Fruit fly (Drosophila melanogaster) whole organism, prepupa: ENCODE measurements around the gene CG18171.

Experiments used
- CG10631 ChIP-seq: fragments of 200-800 bp; sonication (Bioruptor generic); optimal IDR thresholded peaks from 2 replicates; lab custom pipeline; 2016; ENCODE audit warnings: missing biosample characterization, missing genetic modification characterization
- CG10669 ChIP-seq: fragments of 200-800 bp; sonication (Bioruptor generic); optimal IDR thresholded peaks from 3 replicates; lab custom pipeline; 2018; ENCODE audit warnings: missing biosample characterization, mild to moderate bottlenecking, missing genetic modification characterization, moderate library complexity
- CG11294 ChIP-seq: fragments of 200-800 bp; sonication (Bioruptor generic); IDR thresholded peaks from 2 replicates; pipeline ENCODE4 v1.3.6; 2022; ENCODE audit warnings: missing biosample characterization, missing genetic modification characterization
- CG11762 ChIP-seq: fragments of 200-800 bp; sonication (Bioruptor generic); optimal IDR thresholded peaks from 3 replicates; lab custom pipeline; 2016; ENCODE audit warnings: missing biosample characterization, missing genetic modification characterization; ENCODE audit not compliant: insufficient read depth
- CG15336 ChIP-seq: fragments of 200-800 bp; sonication (Bioruptor generic); IDR thresholded peaks from 2 replicates; pipeline ENCODE4 v1.3.6; 2022; ENCODE audit warnings: missing biosample characterization, missing genetic modification characterization
- CG1621 ChIP-seq: fragments of 200-800 bp; sonication (Bioruptor generic); optimal IDR thresholded peaks from 3 replicates; lab custom pipeline; 2018; ENCODE audit warnings: missing biosample characterization, mild to moderate bottlenecking, missing genetic modification characterization
- CG16779 ChIP-seq: fragments of 200-800 bp; sonication (Bioruptor generic); optimal IDR thresholded peaks from 3 replicates; lab custom pipeline; 2017; ENCODE audit warnings: missing biosample characterization, mild to moderate bottlenecking, missing genetic modification characterization
- CG31627 ChIP-seq: fragments of 200-800 bp; sonication (Bioruptor generic); optimal IDR thresholded peaks from 3 replicates; lab custom pipeline; 2016; ENCODE audit warnings: missing biosample characterization, missing genetic modification characterization
- CG34406 ChIP-seq: fragments of 200-800 bp; sonication (Bioruptor generic); optimal IDR thresholded peaks from 3 replicates; lab custom pipeline; 2016; ENCODE audit warnings: missing biosample characterization, missing genetic modification characterization
- CG3919 ChIP-seq: fragments of 200-800 bp; sonication (Bioruptor generic); optimal IDR thresholded peaks from 3 replicates; lab custom pipeline; 2016; ENCODE audit warnings: missing biosample characterization, missing genetic modification characterization
- CG4318 ChIP-seq: fragments of 200-800 bp; sonication (Bioruptor generic); optimal IDR thresholded peaks from 3 replicates; lab custom pipeline; 2017; ENCODE audit warnings: missing biosample characterization, mild to moderate bottlenecking, missing genetic modification characterization
- CG6163 ChIP-seq: fragments of 200-800 bp; sonication (Bioruptor generic); IDR thresholded peaks from 3 replicates; pipeline ENCODE4 v1.3.6; 2022; ENCODE audit warnings: missing biosample characterization, missing genetic modification characterization
- CG6276 ChIP-seq: fragments of 200-800 bp; sonication (Bioruptor generic); optimal IDR thresholded peaks from 2 replicates; lab custom pipeline; 2017; ENCODE audit warnings: missing biosample characterization, mild to moderate bottlenecking, missing genetic modification characterization
- CG6792 ChIP-seq: fragments of 200-800 bp; sonication (Bioruptor generic); optimal IDR thresholded peaks from 3 replicates; lab custom pipeline; 2016; ENCODE audit warnings: missing biosample characterization, missing genetic modification characterization
- CG6808 ChIP-seq: fragments of 200-800 bp; sonication (Bioruptor generic); optimal IDR thresholded peaks from 3 replicates; lab custom pipeline; 2017; ENCODE audit warnings: missing biosample characterization, missing genetic modification characterization, mild to moderate bottlenecking, moderate library complexity, missing genetic modification reagents
- CG6854 ChIP-seq: fragments of 200-800 bp; sonication (Bioruptor generic); optimal IDR thresholded peaks from 2 replicates; lab custom pipeline; 2017; ENCODE audit warnings: missing biosample characterization, mild to moderate bottlenecking, missing genetic modification characterization
- CG7368 ChIP-seq: fragments of 200-800 bp; sonication (Bioruptor generic); optimal IDR thresholded peaks from 3 replicates; lab custom pipeline; 2016; ENCODE audit warnings: missing biosample characterization, missing genetic modification characterization
- CG8119 ChIP-seq: fragments of 200-800 bp; sonication (Bioruptor generic); IDR thresholded peaks from 3 replicates; pipeline ENCODE4 v1.3.6; 2022; ENCODE audit warnings: missing biosample characterization, missing genetic modification characterization
- CG8632 ChIP-seq: fragments of 200-800 bp; sonication (Bioruptor generic); optimal IDR thresholded peaks from 3 replicates; lab custom pipeline; 2016; ENCODE audit warnings: missing biosample characterization, missing genetic modification characterization
- Eip75B ChIP-seq: fragments of 200-800 bp; sonication (Bioruptor generic); optimal IDR thresholded peaks from 3 replicates; lab custom pipeline; 2016; ENCODE audit warnings: missing biosample characterization, missing genetic modification characterization
- Eip78C ChIP-seq: fragments of 200-800 bp; sonication (Bioruptor generic); peaks from one replicate; lab custom pipeline; 2016; ENCODE audit warnings: missing biosample characterization, missing genetic modification characterization
- Eip93F ChIP-seq: fragments of 200-800 bp; sonication (Bioruptor generic); optimal IDR thresholded peaks from 2 replicates; lab custom pipeline; 2016; ENCODE audit warnings: missing biosample characterization, mild to moderate bottlenecking, missing genetic modification characterization
- Ets96B ChIP-seq: fragments of 200-800 bp; optimal IDR thresholded peaks from 2 replicates; lab custom pipeline; 2019; ENCODE audit warnings: missing biosample characterization, mild to moderate bottlenecking, missing genetic modification characterization, moderate library complexity
- Hr4 ChIP-seq: fragments of 200-800 bp; sonication (Bioruptor generic); optimal IDR thresholded peaks from 3 replicates; lab custom pipeline; 2016; ENCODE audit warnings: missing biosample characterization, missing genetic modification characterization
- Lpt ChIP-seq: fragments of 200-800 bp; sonication (Bioruptor generic); optimal IDR thresholded peaks from 3 replicates; lab custom pipeline; 2016; ENCODE audit warnings: missing biosample characterization, missing genetic modification characterization
- Met ChIP-seq: fragments of 200-800 bp; sonication (Bioruptor generic); optimal IDR thresholded peaks from 3 replicates; lab custom pipeline; 2016; ENCODE audit warnings: missing biosample characterization, missing genetic modification characterization
- OdsH ChIP-seq: fragments of 200-800 bp; sonication (Bioruptor generic); optimal IDR thresholded peaks from 3 replicates; lab custom pipeline; 2016; ENCODE audit warnings: missing biosample characterization, missing genetic modification characterization
- Smox ChIP-seq: fragments of 200-800 bp; sonication (Bioruptor generic); optimal IDR thresholded peaks from 3 replicates; lab custom pipeline; 2016; ENCODE audit warnings: missing biosample characterization, missing genetic modification characterization
- Sox102F ChIP-seq: fragments of 200-800 bp; sonication (Bioruptor generic); optimal IDR thresholded peaks from 2 replicates; lab custom pipeline; 2016; ENCODE audit warnings: missing biosample characterization, mild to moderate bottlenecking, missing genetic modification characterization
- Sox14 ChIP-seq: fragments of 200-800 bp; sonication (Bioruptor generic); optimal IDR thresholded peaks from 3 replicates; lab custom pipeline; 2016; ENCODE audit warnings: missing biosample characterization, missing genetic modification characterization
- Sox15 ChIP-seq: fragments of 200-800 bp; sonication (Bioruptor generic); optimal IDR thresholded peaks from 3 replicates; lab custom pipeline; 2016; ENCODE audit warnings: missing biosample characterization, missing genetic modification characterization
- achi ChIP-seq: fragments of 200-800 bp; sonication (Bioruptor generic); optimal IDR thresholded peaks from 3 replicates; lab custom pipeline; 2016; ENCODE audit warnings: missing biosample characterization, missing genetic modification characterization
- acj6 ChIP-seq: fragments of 200-800 bp; sonication (Bioruptor generic); optimal IDR thresholded peaks from 3 replicates; lab custom pipeline; 2016; ENCODE audit warnings: missing biosample characterization, missing genetic modification characterization
- cyc ChIP-seq: fragments of 200-800 bp; sonication (Bioruptor generic); optimal IDR thresholded peaks from 3 replicates; lab custom pipeline; 2016; ENCODE audit warnings: missing biosample characterization, missing genetic modification characterization
- dsx ChIP-seq: fragments of 200-800 bp; optimal IDR thresholded peaks from 3 replicates; lab custom pipeline; 2019; ENCODE audit warnings: missing biosample characterization, mild to moderate bottlenecking, missing genetic modification characterization, moderate library complexity; ENCODE audit not compliant: poor library complexity, severe bottlenecking
- eg ChIP-seq: fragments of 200-800 bp; sonication (Bioruptor generic); IDR thresholded peaks from 3 replicates; pipeline ENCODE4 v1.3.6; 2022; ENCODE audit warnings: missing biosample characterization, missing genetic modification characterization
- esn ChIP-seq: fragments of 200-800 bp; sonication (Bioruptor generic); optimal IDR thresholded peaks from 2 replicates; lab custom pipeline; 2016; ENCODE audit warnings: missing biosample characterization, mild to moderate bottlenecking, missing genetic modification characterization, moderate library complexity
- fd59A ChIP-seq: fragments of 200-800 bp; sonication (Bioruptor generic); optimal IDR thresholded peaks from 2 replicates; lab custom pipeline; 2017; ENCODE audit warnings: missing biosample characterization, mild to moderate bottlenecking, missing genetic modification characterization, missing genetic modification reagents
- fkh ChIP-seq: fragments of 200-800 bp; sonication (Bioruptor generic); optimal IDR thresholded peaks from 3 replicates; lab custom pipeline; 2017; ENCODE audit warnings: missing biosample characterization, mild to moderate bottlenecking, missing genetic modification characterization, moderate library complexity
- lz ChIP-seq: fragments of 200-800 bp; sonication (Bioruptor generic); optimal IDR thresholded peaks from 3 replicates; lab custom pipeline; 2016; ENCODE audit warnings: missing biosample characterization, missing genetic modification characterization
- net ChIP-seq: fragments of 200-800 bp; sonication (Bioruptor generic); optimal IDR thresholded peaks from 3 replicates; lab custom pipeline; 2016; ENCODE audit warnings: missing biosample characterization, missing genetic modification characterization
- pdm3 ChIP-seq: fragments of 200-800 bp; sonication (Bioruptor generic); optimal IDR thresholded peaks from 3 replicates; lab custom pipeline; 2016; ENCODE audit warnings: missing biosample characterization, missing genetic modification characterization
- spab ChIP-seq: fragments of 200-800 bp; sonication (Bioruptor generic); optimal IDR thresholded peaks from 2 replicates; lab custom pipeline; 2017; ENCODE audit warnings: missing biosample characterization, mild to moderate bottlenecking, missing genetic modification characterization, missing genetic modification reagents
- ss ChIP-seq, 2 experiments: fragments of 200-800 bp; sonication (Bioruptor generic); optimal IDR thresholded peaks; 2 replicates in 1 of 2; 3 replicates in 1 of 2; lab custom pipeline; 2017 to 2018; ENCODE audit warnings: mild to moderate bottlenecking in 2 of 2, missing biosample characterization in 2 of 2, missing genetic modification characterization in 2 of 2, moderate library complexity in 1 of 2
- svp ChIP-seq: fragments of 200-800 bp; sonication (Bioruptor generic); peaks from one replicate; lab custom pipeline; 2016; ENCODE audit warnings: missing biosample characterization, missing genetic modification characterization
- topi ChIP-seq: fragments of 200-800 bp; sonication (Bioruptor generic); optimal IDR thresholded peaks from 3 replicates; lab custom pipeline; 2016; ENCODE audit warnings: missing biosample characterization, missing genetic modification characterization
- vri ChIP-seq: fragments of 200-800 bp; sonication (Bioruptor generic); optimal IDR thresholded peaks from 3 replicates; lab custom pipeline; 2016; ENCODE audit warnings: missing biosample characterization, mild to moderate bottlenecking, missing genetic modification characterization

CG18171 gene

DNA sequence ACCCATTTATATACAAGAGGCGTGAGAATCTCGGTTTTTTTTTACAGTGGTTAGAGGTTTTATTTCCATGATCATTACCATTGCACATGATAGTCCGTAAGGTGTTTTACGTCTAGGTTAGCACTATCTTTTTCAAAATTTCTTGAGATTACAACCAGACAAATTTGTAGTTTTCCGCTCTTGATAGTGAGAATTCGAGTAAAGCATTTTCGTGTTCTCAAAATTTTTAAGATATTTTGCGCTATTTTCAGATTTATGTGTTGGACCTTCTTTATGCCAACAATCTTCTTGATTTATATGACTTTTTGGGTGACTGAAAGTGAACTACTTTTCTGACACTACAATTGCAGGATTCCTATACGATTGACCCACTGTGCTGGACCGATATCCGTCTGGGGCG lies 18.2 kb upstream of the CG18171 start (continued):
- TF ChIP-seq CG11294 (GFP tag; lab: Robert Waterston, UW) (peak; percentile 45), esn (GFP tag; lab: Kevin White, UChicago) (peak; percentile 41), CG6276 (GFP tag; lab: Kevin White, UChicago) (no peak), CG3919 (GFP tag; lab: Kevin White, UChicago) (peak; percentile 15), vri (GFP tag; lab: Kevin White, UChicago) (no peak), topi (GFP tag; lab: Kevin White, UChicago) (peak; percentile 49), Met (GFP tag; lab: Kevin White, UChicago) (peak; percentile 30), CG31627 (peak; percentile 60), Smox (peak; percentile 35), acj6 (GFP tag; lab: Kevin White, UChicago) (peak; percentile 18)
- TF ChIP-seq, all 60 proteins: peak for 31

DNA sequence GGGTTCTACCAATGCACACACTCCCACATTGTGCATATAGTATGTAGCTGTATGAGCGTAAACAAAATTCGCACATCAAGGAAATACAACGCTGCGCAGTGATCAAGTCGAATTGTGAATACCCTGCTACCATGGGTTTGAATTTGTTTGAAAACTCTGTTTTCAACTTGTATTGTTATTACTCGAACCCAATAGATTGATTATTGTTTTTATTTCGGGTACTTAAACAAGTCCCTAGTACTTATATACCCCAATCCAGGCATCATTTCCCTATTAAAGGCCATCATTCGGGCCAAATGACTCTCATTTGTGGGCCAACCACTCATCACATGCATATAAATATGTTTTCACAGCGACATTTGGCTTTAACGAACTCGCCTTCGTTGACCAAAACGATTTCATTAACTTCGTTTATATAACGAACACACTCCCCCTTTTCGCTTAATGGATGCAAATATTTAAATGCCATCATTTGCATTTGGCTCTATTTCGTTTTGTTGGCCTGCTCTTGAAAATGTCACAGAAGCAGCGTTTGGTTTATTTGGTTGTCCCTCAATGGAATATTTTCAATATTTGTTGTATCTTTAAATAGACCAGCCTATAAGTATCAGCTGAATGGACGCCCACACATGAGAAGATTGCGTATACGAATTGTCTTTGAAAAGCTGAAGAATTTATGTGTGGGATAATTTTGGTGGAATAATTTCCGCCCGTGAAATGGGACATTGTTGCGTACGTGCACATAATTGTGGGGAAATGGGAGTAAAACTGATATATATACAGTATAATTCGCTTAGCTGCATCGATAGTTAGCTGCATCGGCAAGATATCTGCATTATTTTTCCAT lies 17.4 kb upstream of the CG18171 start:
- TF ChIP-seq lz (GFP tag; lab: Kevin White, UChicago) (peak; percentile 75), CG6808 (GFP tag; lab: Kevin White, UChicago) (no peak), CG10631 (peak; percentile 21), CG6276 (GFP tag; lab: Kevin White, UChicago) (no peak), CG10669 (GFP tag; lab: Kevin White, UChicago) (no peak), CG34406 (GFP tag; lab: Kevin White, UChicago) (peak; percentile 33), CG6854 (GFP tag; lab: Kevin White, UChicago) (no peak), Met (GFP tag; lab: Kevin White, UChicago) (peak; percentile 65), net (GFP tag; lab: Kevin White, UChicago) (peak; percentile 53), CG8632 (GFP tag; lab: Kevin White, UChicago) (peak; percentile 46), pdm3 (GFP tag; lab: Kevin White, UChicago) (peak; percentile 63), Eip78C (peak; percentile 88), Ets96B (tag; lab: Kevin White, UChicago) (no peak), CG8119 (GFP tag; lab: Robert Waterston, UW) (peak; percentile 67), Smox (peak; percentile 63), CG1621 (tag; lab: Kevin White, UChicago) (no peak), topi (GFP tag; lab: Kevin White, UChicago) (peak; percentile 36), fkh (peak; percentile 14), CG4318 (no peak), CG11762 (GFP tag; lab: Kevin White, UChicago) (no peak), acj6 (GFP tag; lab: Kevin White, UChicago) (peak; percentile 45), Eip93F (no peak), Lpt (peak; percentile 33), fd59A (GFP tag; lab: Kevin White, UChicago) (peak; percentile 40), Sox14 (peak; percentile 54), Hr4 (GFP tag; lab: Kevin White, UChicago) (peak; percentile 64), Sox15 (GFP tag; lab: Kevin White, UChicago) (peak; percentile 57), CG15336 (peak; percentile 49; the same call in 1 of the 2 replicates), CG16779 (no peak), Sox102F (peak; percentile 60), spab (GFP tag; lab: Kevin White, UChicago) (no peak), svp (GFP tag; lab: Kevin White, UChicago) (peak; percentile 70), ss (GFP tag; optimal IDR thresholded peaks at IDR 0.05; lab: Kevin White, UChicago) (no peak), vri (GFP tag; lab: Kevin White, UChicago) (no peak), CG31627 (peak; percentile 79), achi (no peak), eg (GFP tag; lab: Robert Waterston, UW) (peak; percentile 78), cyc (no peak), CG6792 (peak; percentile 44), OdsH (peak; percentile 69), CG6163 (GFP tag; lab: Robert Waterston, UW) (peak; percentile 70), CG7368 (no peak), dsx (no peak), Eip75B (peak; percentile 35)
